Worm (Caenorhabditis elegans) whole organism, L4 larva: ENCODE results near the gene nlp-64.

Experiments used
- aha-1 ChIP-seq: fragments of 150-350 bp; peaks from one replicate; lab custom pipeline; 2014; ENCODE audit warnings: missing biosample characterization, missing genetic modification characterization
- attf-4 ChIP-seq: sonication (generic microtip); optimal IDR thresholded peaks from 3 replicates; lab custom pipeline; 2017; ENCODE audit warnings: missing biosample characterization, missing genetic modification characterization
- ces-1 ChIP-seq: fragments of 150-350 bp; sonication (generic microtip); optimal IDR thresholded peaks from 4 replicates; lab custom pipeline; 2014; ENCODE audit warnings: missing biosample characterization, missing genetic modification reagents, missing genetic modification characterization
- dpl-1 ChIP-seq: fragments of 150-350 bp; optimal IDR thresholded peaks from 2 replicates; lab custom pipeline; 2014; ENCODE audit warnings: missing biosample characterization, missing genetic modification reagents, missing genetic modification characterization
- lin-13 ChIP-seq: fragments of 150-350 bp; optimal IDR thresholded peaks from 2 replicates; lab custom pipeline; 2014; ENCODE audit warnings: missing biosample characterization, missing genetic modification reagents, missing genetic modification characterization
- lsy-2 ChIP-seq, 2 experiments: fragments of 150-350 bp in 1 of 2; sonication (generic microtip) in 1 of 2; optimal IDR thresholded peaks; 2 replicates each; lab custom pipeline; 2014 to 2017; ENCODE audit warnings: missing biosample characterization in 2 of 2, missing genetic modification characterization in 2 of 2
- mxl-3 ChIP-seq: fragments of 200-800 bp; sonication (Bioruptor generic); optimal IDR thresholded peaks from 2 replicates; lab custom pipeline; 2018; ENCODE audit warnings: mild to moderate bottlenecking, missing genetic modification characterization, missing compliant biosample characterization
- nhr-111 ChIP-seq: fragments of 200-800 bp; sonication (Bioruptor generic); optimal IDR thresholded peaks from 2 replicates; lab custom pipeline; 2018; ENCODE audit warnings: mild to moderate bottlenecking, missing genetic modification characterization, missing compliant biosample characterization
- unc-62 ChIP-seq, 3 experiments: fragments of 150-350 bp in 1 of 3; sonication (generic microtip); optimal IDR thresholded peaks in 2 of 3; peaks in 1 of 3; 1 replicate in 1 of 3; 2 replicates in 2 of 3; lab custom pipeline; 2014 to 2017; ENCODE audit warnings: missing biosample characterization in 3 of 3, missing genetic modification characterization in 3 of 3, missing genetic modification reagents in 3 of 3, missing genotype in 1 of 3

DNA sequence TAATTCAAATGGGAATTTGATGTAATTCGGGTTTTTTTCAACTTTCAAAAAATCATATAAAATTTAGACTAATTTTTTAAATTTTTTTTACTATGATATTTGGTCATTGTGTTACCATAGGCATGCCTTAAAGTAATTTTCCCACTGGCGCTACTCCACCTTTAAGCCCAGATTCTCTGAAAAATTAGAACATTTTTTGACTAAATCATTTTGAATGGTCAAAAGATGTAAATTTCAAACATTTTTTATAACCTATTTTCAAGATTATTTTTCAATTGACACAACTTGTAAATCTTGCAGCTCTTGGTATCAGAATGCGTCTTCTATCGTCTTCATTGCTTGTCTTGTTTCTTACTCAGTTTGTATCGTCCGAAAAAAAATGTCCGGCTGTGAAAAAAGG is 14.2 kb downstream of the nlp-64 start, which contains the start of gene R57.2:
- no peak for TF ChIP-seq nhr-111 (GFP tag; lab: Kevin White, UChicago)
- no peak for TF ChIP-seq lin-13 (GFP tag; lab: Kevin White, UChicago)
- no peak for TF ChIP-seq lsy-2 (tag; optimal IDR thresholded peaks at IDR 0.05; lab: Kevin White, UChicago)
- no peak for TF ChIP-seq aha-1
- TF ChIP-seq dpl-1 (GFP tag; lab: Kevin White, UChicago) = no peak
- no peak for TF ChIP-seq unc-62 (GFP tag; optimal IDR thresholded peaks at IDR 0.05 in 1 of 2; lab: Kevin White, UChicago)
- no peak for TF ChIP-seq unc-62 (tag; optimal IDR thresholded peaks at IDR 0.05; lab: Kevin White, UChicago)
- TF ChIP-seq mxl-3 (GFP tag; lab: Kevin White, UChicago) = no peak
- no peak for TF ChIP-seq attf-4
- no peak for TF ChIP-seq ces-1 (GFP tag; lab: Kevin White, UChicago)
